Worm (Caenorhabditis elegans): ENCODE measurements around the gene C39D10.8.

ce11 chrX:7883994-7884393 is 3.2 kb upstream of the C39D10.8 start, which contains the start of gene pcyt-2.2:
- no peak for TF ChIP-seq pha-4 (tag; optimal IDR thresholded peaks at IDR 0.05)
- no peak for TF ChIP-seq nhr-77 (tag; optimal IDR thresholded peaks at IDR 0.05)
- TF ChIP-seq ZK546.5 (tag; optimal IDR thresholded peaks at IDR 0.05): no peak
- TF ChIP-seq ceh-82 (tag; optimal IDR thresholded peaks at IDR 0.05): no peak
- TF ChIP-seq nhr-12 (tag; optimal IDR thresholded peaks at IDR 0.05): no peak
